Fruit fly (Drosophila melanogaster) whole organism, prepupa: ENCODE measurements around the gene Plc21C.

ENCODE experiments used
- Blimp-1 ChIP-seq: fragments of 200-800 bp; sonication (Bioruptor generic); optimal IDR thresholded peaks from 3 replicates; lab custom pipeline; 2017; ENCODE audit warnings: missing biosample characterization, missing genetic modification characterization, mild to moderate bottlenecking, moderate library complexity, missing genetic modification reagents
- CG11294 ChIP-seq: fragments of 200-800 bp; sonication (Bioruptor generic); IDR thresholded peaks from 2 replicates; pipeline ENCODE4 v1.3.6; 2022; ENCODE audit warnings: missing biosample characterization, missing genetic modification characterization
- CG11902 ChIP-seq: fragments of 200-800 bp; sonication (Bioruptor generic); optimal IDR thresholded peaks from 3 replicates; lab custom pipeline; 2016; ENCODE audit warnings: missing biosample characterization, missing genetic modification characterization
- CG15336 ChIP-seq: fragments of 200-800 bp; sonication (Bioruptor generic); IDR thresholded peaks from 2 replicates; pipeline ENCODE4 v1.3.6; 2022; ENCODE audit warnings: missing biosample characterization, missing genetic modification characterization
- CG1621 ChIP-seq: fragments of 200-800 bp; sonication (Bioruptor generic); optimal IDR thresholded peaks from 3 replicates; lab custom pipeline; 2018; ENCODE audit warnings: missing biosample characterization, mild to moderate bottlenecking, missing genetic modification characterization
- CG16779 ChIP-seq: fragments of 200-800 bp; sonication (Bioruptor generic); optimal IDR thresholded peaks from 3 replicates; lab custom pipeline; 2017; ENCODE audit warnings: missing biosample characterization, mild to moderate bottlenecking, missing genetic modification characterization
- CG3032 ChIP-seq: fragments of 200-800 bp; optimal IDR thresholded peaks from 2 replicates; lab custom pipeline; 2019; ENCODE audit warnings: missing biosample characterization, mild to moderate bottlenecking, missing genetic modification characterization, moderate library complexity
- CG31627 ChIP-seq: fragments of 200-800 bp; sonication (Bioruptor generic); optimal IDR thresholded peaks from 3 replicates; lab custom pipeline; 2016; ENCODE audit warnings: missing biosample characterization, missing genetic modification characterization
- CG32006 ChIP-seq: fragments of 200-800 bp; sonication (Bioruptor generic); optimal IDR thresholded peaks from 3 replicates; lab custom pipeline; 2017; ENCODE audit warnings: missing biosample characterization, mild to moderate bottlenecking, missing genetic modification characterization
- CG34406 ChIP-seq: fragments of 200-800 bp; sonication (Bioruptor generic); optimal IDR thresholded peaks from 3 replicates; lab custom pipeline; 2016; ENCODE audit warnings: missing biosample characterization, missing genetic modification characterization
- CG3919 ChIP-seq: fragments of 200-800 bp; sonication (Bioruptor generic); optimal IDR thresholded peaks from 3 replicates; lab custom pipeline; 2016; ENCODE audit warnings: missing biosample characterization, missing genetic modification characterization
- CG6276 ChIP-seq: fragments of 200-800 bp; sonication (Bioruptor generic); optimal IDR thresholded peaks from 2 replicates; lab custom pipeline; 2017; ENCODE audit warnings: missing biosample characterization, mild to moderate bottlenecking, missing genetic modification characterization
- CG6792 ChIP-seq: fragments of 200-800 bp; sonication (Bioruptor generic); optimal IDR thresholded peaks from 3 replicates; lab custom pipeline; 2016; ENCODE audit warnings: missing biosample characterization, missing genetic modification characterization
- CG6808 ChIP-seq: fragments of 200-800 bp; sonication (Bioruptor generic); optimal IDR thresholded peaks from 3 replicates; lab custom pipeline; 2017; ENCODE audit warnings: missing biosample characterization, missing genetic modification characterization, mild to moderate bottlenecking, moderate library complexity, missing genetic modification reagents
- CG7368 ChIP-seq: fragments of 200-800 bp; sonication (Bioruptor generic); optimal IDR thresholded peaks from 3 replicates; lab custom pipeline; 2016; ENCODE audit warnings: missing biosample characterization, missing genetic modification characterization
- CG8319 ChIP-seq: fragments of 200-800 bp; sonication (Bioruptor generic); optimal IDR thresholded peaks from 3 replicates; lab custom pipeline; 2016; ENCODE audit warnings: missing biosample characterization, missing genetic modification characterization
- CG8632 ChIP-seq: fragments of 200-800 bp; sonication (Bioruptor generic); optimal IDR thresholded peaks from 3 replicates; lab custom pipeline; 2016; ENCODE audit warnings: missing biosample characterization, missing genetic modification characterization
- CG9139 ChIP-seq: fragments of 200-800 bp; sonication (Bioruptor generic); optimal IDR thresholded peaks from 3 replicates; lab custom pipeline; 2017; ENCODE audit warnings: missing biosample characterization, mild to moderate bottlenecking, missing genetic modification characterization
- Eip75B ChIP-seq: fragments of 200-800 bp; sonication (Bioruptor generic); optimal IDR thresholded peaks from 3 replicates; lab custom pipeline; 2016; ENCODE audit warnings: missing biosample characterization, missing genetic modification characterization
- Eip78C ChIP-seq: fragments of 200-800 bp; sonication (Bioruptor generic); peaks from one replicate; lab custom pipeline; 2016; ENCODE audit warnings: missing biosample characterization, missing genetic modification characterization
- Ets96B ChIP-seq: fragments of 200-800 bp; optimal IDR thresholded peaks from 2 replicates; lab custom pipeline; 2019; ENCODE audit warnings: missing biosample characterization, mild to moderate bottlenecking, missing genetic modification characterization, moderate library complexity
- Hr39 ChIP-seq: fragments of 200-800 bp; sonication (Bioruptor generic); optimal IDR thresholded peaks from 2 replicates; lab custom pipeline; 2016; ENCODE audit warnings: missing biosample characterization, missing genetic modification characterization
- Hr4 ChIP-seq: fragments of 200-800 bp; sonication (Bioruptor generic); optimal IDR thresholded peaks from 3 replicates; lab custom pipeline; 2016; ENCODE audit warnings: missing biosample characterization, missing genetic modification characterization
- Lpt ChIP-seq: fragments of 200-800 bp; sonication (Bioruptor generic); optimal IDR thresholded peaks from 3 replicates; lab custom pipeline; 2016; ENCODE audit warnings: missing biosample characterization, missing genetic modification characterization
- Met ChIP-seq: fragments of 200-800 bp; sonication (Bioruptor generic); optimal IDR thresholded peaks from 3 replicates; lab custom pipeline; 2016; ENCODE audit warnings: missing biosample characterization, missing genetic modification characterization
- OdsH ChIP-seq: fragments of 200-800 bp; sonication (Bioruptor generic); optimal IDR thresholded peaks from 3 replicates; lab custom pipeline; 2016; ENCODE audit warnings: missing biosample characterization, missing genetic modification characterization
- Smox ChIP-seq: fragments of 200-800 bp; sonication (Bioruptor generic); optimal IDR thresholded peaks from 3 replicates; lab custom pipeline; 2016; ENCODE audit warnings: missing biosample characterization, missing genetic modification characterization
- Sox102F ChIP-seq: fragments of 200-800 bp; sonication (Bioruptor generic); optimal IDR thresholded peaks from 2 replicates; lab custom pipeline; 2016; ENCODE audit warnings: missing biosample characterization, mild to moderate bottlenecking, missing genetic modification characterization
- Sox14 ChIP-seq: fragments of 200-800 bp; sonication (Bioruptor generic); optimal IDR thresholded peaks from 3 replicates; lab custom pipeline; 2016; ENCODE audit warnings: missing biosample characterization, missing genetic modification characterization
- Sox15 ChIP-seq: fragments of 200-800 bp; sonication (Bioruptor generic); optimal IDR thresholded peaks from 3 replicates; lab custom pipeline; 2016; ENCODE audit warnings: missing biosample characterization, missing genetic modification characterization
- achi ChIP-seq: fragments of 200-800 bp; sonication (Bioruptor generic); optimal IDR thresholded peaks from 3 replicates; lab custom pipeline; 2016; ENCODE audit warnings: missing biosample characterization, missing genetic modification characterization
- acj6 ChIP-seq: fragments of 200-800 bp; sonication (Bioruptor generic); optimal IDR thresholded peaks from 3 replicates; lab custom pipeline; 2016; ENCODE audit warnings: missing biosample characterization, missing genetic modification characterization
- dac ChIP-seq: fragments of 200-800 bp; sonication (Bioruptor generic); optimal IDR thresholded peaks from 2 replicates; lab custom pipeline; 2017; ENCODE audit warnings: missing biosample characterization, mild to moderate bottlenecking, missing genetic modification characterization
- dsx ChIP-seq: fragments of 200-800 bp; optimal IDR thresholded peaks from 3 replicates; lab custom pipeline; 2019; ENCODE audit warnings: missing biosample characterization, mild to moderate bottlenecking, missing genetic modification characterization, moderate library complexity; ENCODE audit not compliant: poor library complexity, severe bottlenecking
- eg ChIP-seq: fragments of 200-800 bp; sonication (Bioruptor generic); IDR thresholded peaks from 3 replicates; pipeline ENCODE4 v1.3.6; 2022; ENCODE audit warnings: missing biosample characterization, missing genetic modification characterization
- esn ChIP-seq: fragments of 200-800 bp; sonication (Bioruptor generic); optimal IDR thresholded peaks from 2 replicates; lab custom pipeline; 2016; ENCODE audit warnings: missing biosample characterization, mild to moderate bottlenecking, missing genetic modification characterization, moderate library complexity
- fd59A ChIP-seq: fragments of 200-800 bp; sonication (Bioruptor generic); optimal IDR thresholded peaks from 2 replicates; lab custom pipeline; 2017; ENCODE audit warnings: missing biosample characterization, mild to moderate bottlenecking, missing genetic modification characterization, missing genetic modification reagents
- fd85E ChIP-seq: fragments of 200-800 bp; sonication (Bioruptor generic); optimal IDR thresholded peaks from 3 replicates; lab custom pipeline; 2016; ENCODE audit warnings: missing biosample characterization, missing genetic modification characterization
- fkh ChIP-seq: fragments of 200-800 bp; sonication (Bioruptor generic); optimal IDR thresholded peaks from 3 replicates; lab custom pipeline; 2017; ENCODE audit warnings: missing biosample characterization, mild to moderate bottlenecking, missing genetic modification characterization, moderate library complexity
- salr ChIP-seq, 2 experiments: fragments of 200-800 bp; sonication (Bioruptor generic); optimal IDR thresholded peaks; 3 replicates each; lab custom pipeline; 2016 to 2018; ENCODE audit warnings: missing biosample characterization in 2 of 2, missing genetic modification characterization in 2 of 2, mild to moderate bottlenecking in 1 of 2
- spab ChIP-seq: fragments of 200-800 bp; sonication (Bioruptor generic); optimal IDR thresholded peaks from 2 replicates; lab custom pipeline; 2017; ENCODE audit warnings: missing biosample characterization, mild to moderate bottlenecking, missing genetic modification characterization, missing genetic modification reagents
- ss ChIP-seq, 2 experiments: fragments of 200-800 bp; sonication (Bioruptor generic); optimal IDR thresholded peaks; 2 replicates in 1 of 2; 3 replicates in 1 of 2; lab custom pipeline; 2017 to 2018; ENCODE audit warnings: mild to moderate bottlenecking in 2 of 2, missing biosample characterization in 2 of 2, missing genetic modification characterization in 2 of 2, moderate library complexity in 1 of 2
- topi ChIP-seq: fragments of 200-800 bp; sonication (Bioruptor generic); optimal IDR thresholded peaks from 3 replicates; lab custom pipeline; 2016; ENCODE audit warnings: missing biosample characterization, missing genetic modification characterization
- vri ChIP-seq: fragments of 200-800 bp; sonication (Bioruptor generic); optimal IDR thresholded peaks from 3 replicates; lab custom pipeline; 2016; ENCODE audit warnings: missing biosample characterization, mild to moderate bottlenecking, missing genetic modification characterization

Plc21C gene

DNA sequence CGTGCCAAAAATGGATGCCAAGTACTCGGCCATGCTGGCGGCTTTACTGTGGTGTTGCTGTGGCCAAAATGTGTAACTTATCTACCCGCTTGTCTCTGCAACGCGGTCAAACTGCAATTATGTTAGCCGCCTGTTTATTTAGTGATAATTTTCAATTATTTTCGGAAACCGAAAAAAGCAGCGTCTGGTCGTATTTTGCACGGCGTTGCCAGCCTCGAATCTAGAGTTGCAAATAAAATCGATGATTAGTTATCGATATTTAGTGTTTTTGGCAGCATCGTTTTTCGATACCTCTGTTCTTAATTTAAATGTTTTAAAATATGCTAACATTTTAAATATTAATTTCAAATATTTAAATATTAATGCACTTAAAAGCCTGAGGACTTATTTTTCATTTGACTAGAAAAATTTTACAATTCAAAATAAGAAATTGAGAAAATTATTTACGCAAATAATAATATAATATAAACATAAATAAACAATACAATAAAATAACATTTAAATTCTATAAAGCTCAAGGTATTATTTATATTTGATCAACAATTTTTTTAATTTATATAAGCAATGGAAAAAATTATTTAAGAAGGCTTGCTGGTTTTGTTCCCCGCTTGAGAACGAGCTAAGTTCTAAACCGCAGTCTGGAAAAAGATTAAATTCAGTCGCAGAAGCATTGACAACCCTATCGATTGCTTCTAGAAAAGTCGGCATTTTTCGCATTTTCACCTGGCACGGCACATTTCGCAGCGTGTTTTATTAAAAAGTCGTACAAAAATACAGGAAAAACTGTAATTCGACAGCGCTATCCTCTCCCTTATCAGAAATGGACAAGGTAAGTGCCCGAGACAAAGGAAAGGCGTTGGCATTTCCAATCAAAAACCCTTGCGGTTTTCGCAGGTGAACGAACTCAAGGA is 11.0 kb upstream of the Plc21C start, which contains the start of the genes U2af38 and Stip1:
TSS of gene U2af38 (minus strand) at position 230 of the 911 bp plus-strand sequence.
TSS of gene Stip1 (plus strand) at position 671 of the 911 bp plus-strand sequence.
- TF ChIP-seq CG34406 (GFP tag; lab: Kevin White, UChicago) (no peak), acj6 (peak; percentile 9), ss (GFP tag; optimal IDR thresholded peaks at IDR 0.05; lab: Kevin White, UChicago) (peak in 1 of 2 experiments; percentile 12), Sox14 (GFP tag; lab: Kevin White, UChicago) (peak; percentile 20), Sox15 (GFP tag; lab: Kevin White, UChicago) (no peak), Eip78C (GFP tag; lab: Kevin White, UChicago) (peak; percentile 64), CG31627 (peak; percentile 3)

DNA sequence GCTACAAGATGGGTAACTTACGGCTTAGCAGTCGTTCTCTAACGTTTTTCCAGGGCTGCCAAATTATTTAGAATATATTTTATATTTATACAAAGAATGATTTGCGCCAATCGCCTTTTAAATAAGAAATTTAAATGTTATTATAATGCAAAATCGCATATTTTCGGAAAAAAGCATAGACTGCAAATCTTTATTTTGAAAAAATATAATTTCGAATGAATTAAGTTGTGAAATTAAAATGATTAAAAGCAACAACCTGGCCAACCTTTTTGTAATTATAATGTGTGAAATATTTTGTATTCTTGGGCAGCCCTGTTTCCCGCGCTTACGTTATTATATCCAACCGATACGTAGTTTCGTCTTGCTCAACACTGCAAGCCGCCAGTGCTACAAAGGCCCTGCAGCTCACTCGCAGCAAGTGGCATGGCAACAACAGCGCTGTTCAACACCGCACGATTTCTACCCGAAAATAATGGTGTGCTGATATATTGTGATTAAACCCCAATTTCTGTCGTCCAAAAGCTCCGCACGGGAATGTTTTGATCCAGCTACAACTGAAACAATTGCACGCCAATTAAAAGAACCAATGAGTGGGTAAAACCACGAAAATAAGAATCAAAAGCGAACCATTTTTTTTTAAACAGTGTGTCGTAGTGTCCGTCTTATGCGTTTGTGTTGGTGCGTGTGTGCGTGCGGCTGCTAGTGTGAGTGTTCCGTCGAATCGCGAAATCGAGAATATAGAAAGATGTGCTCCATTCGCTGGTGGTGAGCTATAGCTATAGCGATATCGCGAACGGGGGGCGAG is 8.1 kb upstream of the Plc21C start, which contains the start of gene Pi3K21B:
TSS of gene Pi3K21B (plus strand) at position 401 of the 805 bp plus-strand sequence.
- TF ChIP-seq Blimp-1 (peak; percentile 57), Sox15 (GFP tag; lab: Kevin White, UChicago) (peak; percentile 90), Smox (peak; percentile 84), CG3032 (tag; lab: Kevin White, UChicago) (peak; percentile 88), CG11294 (GFP tag; lab: Robert Waterston, UW) (peak; percentile 67; the same call in 1 of the 2 replicates), Hr4 (GFP tag; lab: Kevin White, UChicago) (peak; percentile 83), CG6792 (GFP tag; lab: Kevin White, UChicago) (peak; percentile 90), Ets96B (tag; lab: Kevin White, UChicago) (peak; percentile 87), CG6808 (GFP tag; lab: Kevin White, UChicago) (peak; percentile 79), ss (GFP tag; optimal IDR thresholded peaks at IDR 0.05; lab: Kevin White, UChicago) (peak; percentile 47 to 80), CG32006 (GFP tag; lab: Kevin White, UChicago) (peak; percentile 92), CG8632 (peak; percentile 85), dac (GFP tag; lab: Kevin White, UChicago) (peak; percentile 79), esn (GFP tag; lab: Kevin White, UChicago) (peak; percentile 91), eg (GFP tag; lab: Robert Waterston, UW) (peak; percentile 81), Sox14 (GFP tag; lab: Kevin White, UChicago) (peak; percentile 88), CG11902 (GFP tag; lab: Kevin White, UChicago) (peak; percentile 87), dsx (GFP tag; lab: Kevin White, UChicago) (peak; percentile 74), spab (GFP tag; lab: Kevin White, UChicago) (peak; percentile 60), Eip78C (GFP tag; lab: Kevin White, UChicago) (peak; percentile 95), CG6276 (GFP tag; lab: Kevin White, UChicago) (no peak), OdsH (GFP tag; lab: Kevin White, UChicago) (peak; percentile 94), fd85E (GFP tag; lab: Kevin White, UChicago) (peak; percentile 76), CG16779 (peak; percentile 38), CG31627 (peak; percentile 93), achi (peak; percentile 89), salr (GFP tag; optimal IDR thresholded peaks at IDR 0.05; lab: Kevin White, UChicago) (peak; percentile 56 to 87), CG9139 (GFP tag; lab: Kevin White, UChicago) (peak; percentile 61), CG8319 (GFP tag; lab: Kevin White, UChicago) (peak; percentile 83), fkh (GFP tag; lab: Kevin White, UChicago) (peak; percentile 51), vri (peak; percentile 90), CG3919 (GFP tag; lab: Kevin White, UChicago) (peak; percentile 93), Sox102F (GFP tag; lab: Kevin White, UChicago) (peak; percentile 84), CG7368 (GFP tag; lab: Kevin White, UChicago) (peak; percentile 79), Hr39 (GFP tag; lab: Kevin White, UChicago) (peak; percentile 89), Eip75B (peak; percentile 84), Met (peak; percentile 87), topi (GFP tag; lab: Kevin White, UChicago) (peak; percentile 86), CG15336 (peak; percentile 80), Lpt (GFP tag; lab: Kevin White, UChicago) (peak; percentile 83), CG34406 (GFP tag; lab: Kevin White, UChicago) (peak; percentile 91), fd59A (GFP tag; lab: Kevin White, UChicago) (peak; percentile 85), CG1621 (tag; lab: Kevin White, UChicago) (peak; percentile 67)
